Worm (Caenorhabditis elegans) whole organism, L1 larva: Measurements from ENCODE around the gene nspc-1.
A peak's percentile ranks its signal among the peaks of the same experiment; 100 is the strongest.

Source experiments
- ama-1 ChIP-seq: fragments of 150-350 bp; optimal IDR thresholded peaks from 2 replicates; lab custom pipeline; 2014
- ceh-82 ChIP-seq, 3 experiments: fragments of 150-350 bp in 1 of 3; sonication (generic microtip) in 2 of 3; optimal IDR thresholded peaks; 2 replicates each; lab custom pipeline; 2014 to 2017; ENCODE audit warnings: missing biosample characterization in 3 of 3, missing genetic modification characterization in 3 of 3
- dsc-1 ChIP-seq: sonication (generic microtip); optimal IDR thresholded peaks from 2 replicates; lab custom pipeline; 2016; ENCODE audit warnings: mild to moderate bottlenecking, missing genetic modification characterization, missing compliant biosample characterization
- efl-1 ChIP-seq, 4 experiments: fragments of 150-350 bp; optimal IDR thresholded peaks in 3 of 4; peaks in 1 of 4; 1 replicate in 1 of 4; 2 replicates in 3 of 4; lab custom pipeline; 2014; ENCODE audit warnings: missing biosample characterization in 2 of 4, missing genetic modification characterization in 2 of 4, missing genetic modification reagents in 2 of 4
- lin-13 ChIP-seq: fragments of 150-350 bp; optimal IDR thresholded peaks from 2 replicates; lab custom pipeline; 2014; ENCODE audit warnings: missing biosample characterization, missing genetic modification reagents, missing genetic modification characterization
- mdl-1 ChIP-seq, 2 experiments: fragments of 150-350 bp; optimal IDR thresholded peaks; 2 replicates each; lab custom pipeline; 2014 to 2017; ENCODE audit warnings: missing biosample characterization in 2 of 2, missing genetic modification characterization in 2 of 2, inconsistent platforms in 1 of 2
- zag-1 ChIP-seq: fragments of 150-350 bp; optimal IDR thresholded peaks from 2 replicates; lab custom pipeline; 2014; ENCODE audit warnings: missing biosample characterization, missing genetic modification characterization

DNA sequence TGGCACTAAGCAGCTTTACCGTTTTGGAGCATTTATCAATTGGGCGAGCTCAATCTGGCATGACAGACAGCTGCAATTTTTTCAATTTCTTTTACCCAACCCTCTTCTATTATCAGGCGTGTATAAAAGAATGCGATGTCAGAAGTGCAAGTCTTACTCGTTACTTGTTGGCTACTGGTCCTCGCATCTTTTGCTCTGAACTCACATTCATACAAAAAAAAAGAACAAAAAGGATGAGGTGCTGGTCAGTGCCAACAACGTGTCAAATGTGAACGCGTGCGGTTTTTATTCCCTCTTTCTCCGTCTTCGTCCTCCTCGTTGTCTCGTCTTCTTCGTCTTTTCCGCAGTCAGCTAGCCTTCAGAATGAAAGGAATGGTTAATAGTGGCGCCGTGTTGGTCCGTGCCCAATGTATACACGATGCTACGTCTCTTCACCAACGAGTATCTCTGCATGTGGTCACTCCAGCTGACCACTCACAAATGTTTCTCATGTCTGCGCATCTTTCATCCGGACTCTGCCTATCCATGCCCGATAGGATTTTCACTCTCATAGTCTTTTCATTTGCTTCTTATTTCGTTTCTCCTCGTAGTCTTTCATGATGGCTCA, 31.0 kb upstream of the nspc-1 start:
- TF ChIP-seq efl-1 (optimal IDR thresholded peaks at IDR 0.05; lab: Kevin White, UChicago) = no peak
- TF ChIP-seq efl-1 (GFP tag; optimal IDR thresholded peaks at IDR 0.05 in 1 of 2; lab: Kevin White, UChicago) = no peak
- no peak for TF ChIP-seq ama-1 (lab: Kevin White, UChicago)
- TF ChIP-seq dsc-1 (tag; lab: Kevin White, UChicago) = no peak
- TF ChIP-seq ceh-82 (tag; optimal IDR thresholded peaks at IDR 0.05; lab: Kevin White, UChicago) = peak in 1 of 3 experiments; percentile 6
- no peak for TF ChIP-seq lin-13
- no peak for TF ChIP-seq zag-1
- no peak for TF ChIP-seq mdl-1 (tag; optimal IDR thresholded peaks at IDR 0.05; lab: Kevin White, UChicago)
